Worm (Caenorhabditis elegans): Measurements from ENCODE around the gene trx-3.

- TF ChIP-seq ceh-90 (tag; optimal IDR thresholded peaks at IDR 0.05) (no peak), ama-1 (optimal IDR thresholded peaks at IDR 0.05) (no peak), jun-1 (tag; optimal IDR thresholded peaks at IDR 0.05) (no peak), C04F5.9 (tag; optimal IDR thresholded peaks at IDR 0.05) (no peak), elt-3 (tag; optimal IDR thresholded peaks at IDR 0.05) (no peak), elt-2 (tag; optimal IDR thresholded peaks at IDR 0.05) (no peak), skn-1 (tag; optimal IDR thresholded peaks at IDR 0.05) (no peak), aly-2 (tag; optimal IDR thresholded peaks at IDR 0.05) (no peak), mdl-1 (tag; optimal IDR thresholded peaks at IDR 0.05) (no peak), fos-1 (tag; optimal IDR thresholded peaks at IDR 0.05) (no peak), alr-1 (tag; optimal IDR thresholded peaks at IDR 0.05; ENCODE audit: borderline replicate concordance) (peak; percentile 88), zip-4 (GFP tag; optimal IDR thresholded peaks at IDR 0.05) (no peak), unc-62 (GFP tag; optimal IDR thresholded peaks at IDR 0.05) (no peak), nhr-90 (tag; optimal IDR thresholded peaks at IDR 0.05; ENCODE audit: poor library complexity) (no peak)
These were observed 38.5 kb upstream of the trx-3 start for ce11 chrIV:4448343-4448742.
